Fruit fly (Drosophila melanogaster) whole organism, embryonic: ENCODE measurements around the gene janA.

Source experiments
- Atf-2 ChIP-seq: fragments of 200-800 bp; sonication (Bioruptor generic); optimal IDR thresholded peaks from 2 replicates; lab custom pipeline; 2016; ENCODE audit warnings: missing biosample characterization, missing genetic modification characterization
- B-H2 ChIP-seq: fragments of 200-800 bp; sonication (Bioruptor generic); optimal IDR thresholded peaks from 2 replicates; lab custom pipeline; 2018; ENCODE audit warnings: missing biosample characterization, mild to moderate bottlenecking, missing genetic modification characterization
- CG1024 ChIP-seq: fragments of 200-800 bp; sonication (Bioruptor generic); IDR thresholded peaks from 2 replicates; pipeline ENCODE4 v1.3.6; 2022; ENCODE audit warnings: missing biosample characterization, missing genetic modification characterization
- CG10366 ChIP-seq: fragments of 200-800 bp; sonication (Bioruptor generic); IDR thresholded peaks from 2 replicates; pipeline ENCODE4 v1.3.6; 2022; ENCODE audit warnings: missing biosample characterization, missing genetic modification characterization
- CG10959 ChIP-seq: fragments of 200-800 bp; sonication (Bioruptor generic); IDR thresholded peaks from 2 replicates; pipeline ENCODE4 v1.3.6; 2022; ENCODE audit warnings: missing biosample characterization, missing genetic modification characterization
- CG11093 ChIP-seq: fragments of 200-800 bp; sonication (Bioruptor generic); IDR thresholded peaks from 3 replicates; pipeline ENCODE4 v1.3.6; 2022; ENCODE audit warnings: missing biosample characterization, missing genetic modification characterization
- CG12659 ChIP-seq: fragments of 200-800 bp; sonication (Bioruptor generic); optimal IDR thresholded peaks from 3 replicates; lab custom pipeline; 2017; ENCODE audit warnings: mild to moderate bottlenecking, missing biosample characterization, missing genetic modification reagents, missing genetic modification characterization
- CG12744 ChIP-seq: fragments of 200-800 bp; sonication (Bioruptor generic); optimal IDR thresholded peaks from 2 replicates; lab custom pipeline; 2016; ENCODE audit warnings: missing biosample characterization, missing genetic modification characterization
- CG13424 ChIP-seq: fragments of 200-800 bp; sonication (Bioruptor generic); optimal IDR thresholded peaks from 2 replicates; lab custom pipeline; 2019; ENCODE audit warnings: missing biosample characterization, mild to moderate bottlenecking, missing genetic modification characterization, moderate library complexity
- CG17361 ChIP-seq: fragments of 200-800 bp; sonication (Bioruptor generic); IDR thresholded peaks from 3 replicates; pipeline ENCODE4 v1.3.6; 2022; ENCODE audit warnings: missing biosample characterization, missing genetic modification characterization
- CG17912 ChIP-seq: fragments of 200-800 bp; sonication (Bioruptor generic); optimal IDR thresholded peaks from 2 replicates; lab custom pipeline; 2018; ENCODE audit warnings: missing biosample characterization, mild to moderate bottlenecking, missing genetic modification characterization
- CG18262 ChIP-seq: fragments of 200-800 bp; optimal IDR thresholded peaks from 3 replicates; lab custom pipeline; 2019; ENCODE audit warnings: missing biosample characterization, mild to moderate bottlenecking, missing genetic modification characterization, moderate library complexity
- CG33213 ChIP-seq: fragments of 200-800 bp; sonication (Bioruptor generic); optimal IDR thresholded peaks from 3 replicates; lab custom pipeline; 2016; ENCODE audit warnings: missing biosample characterization, missing genetic modification characterization
- CG42726 ChIP-seq: fragments of 200-800 bp; sonication (Bioruptor generic); IDR thresholded peaks from 2 replicates; pipeline ENCODE4 v1.3.6; 2022; ENCODE audit warnings: missing biosample characterization, missing genetic modification characterization; ENCODE audit not compliant: partially characterized antibody
- CG5953 ChIP-seq: fragments of 200-800 bp; sonication (Bioruptor generic); IDR thresholded peaks from 2 replicates; pipeline ENCODE4 v1.3.6; 2022; ENCODE audit warnings: missing biosample characterization, missing genetic modification characterization
- CG7357 ChIP-seq: fragments of 200-800 bp; sonication (Bioruptor generic); IDR thresholded peaks from 3 replicates; pipeline ENCODE4 v1.3.6; 2022; ENCODE audit warnings: missing biosample characterization, missing genetic modification characterization
- CG7372 ChIP-seq: fragments of 200-800 bp; sonication (Bioruptor generic); IDR thresholded peaks from 2 replicates; pipeline ENCODE4 v1.3.6; 2022; ENCODE audit warnings: missing biosample characterization, missing genetic modification characterization
- CG8281 ChIP-seq: fragments of 200-800 bp; sonication (Bioruptor generic); optimal IDR thresholded peaks from 2 replicates; lab custom pipeline; 2018; ENCODE audit warnings: missing biosample characterization, mild to moderate bottlenecking, missing genetic modification characterization, moderate library complexity
- CG9215 ChIP-seq: fragments of 200-800 bp; sonication (Bioruptor generic); IDR thresholded peaks from 2 replicates; pipeline ENCODE4 v1.3.6; 2022; ENCODE audit warnings: missing biosample characterization, missing genetic modification characterization
- CG9817 ChIP-seq: fragments of 200-800 bp; sonication (Bioruptor generic); optimal IDR thresholded peaks from 2 replicates; lab custom pipeline; 2018; ENCODE audit warnings: missing biosample characterization, mild to moderate bottlenecking, missing genetic modification characterization, moderate library complexity
- CTCF ChIP-seq: fragments of 200-800 bp; sonication (Bioruptor generic); optimal IDR thresholded peaks from 2 replicates; lab custom pipeline; 2017; ENCODE audit warnings: missing biosample characterization, mild to moderate bottlenecking, missing genetic modification characterization, moderate library complexity
- Dad ChIP-seq: fragments of 200-800 bp; sonication (Bioruptor generic); optimal IDR thresholded peaks from 3 replicates; lab custom pipeline; 2016; ENCODE audit warnings: missing biosample characterization, missing genetic modification characterization
- ERR ChIP-seq: fragments of 200-800 bp; sonication (Bioruptor generic); optimal IDR thresholded peaks from 2 replicates; lab custom pipeline; 2016; ENCODE audit warnings: missing biosample characterization, missing genetic modification characterization
- Hand ChIP-seq: fragments of 200-800 bp; sonication (Bioruptor generic); optimal IDR thresholded peaks from 2 replicates; lab custom pipeline; 2017; ENCODE audit warnings: mild to moderate bottlenecking, missing biosample characterization, missing genetic modification reagents, missing genetic modification characterization
- Hr51 ChIP-seq, 2 experiments: fragments of 200-800 bp; sonication (Bioruptor generic); optimal IDR thresholded peaks; 2 replicates in 1 of 2; 3 replicates in 1 of 2; lab custom pipeline; 2016 to 2018; ENCODE audit warnings: missing biosample characterization in 2 of 2, missing genetic modification characterization in 2 of 2, mild to moderate bottlenecking in 1 of 2, moderate library complexity in 1 of 2
- Jarid2 ChIP-seq: fragments of 200-800 bp; sonication (Bioruptor generic); optimal IDR thresholded peaks from 3 replicates; lab custom pipeline; 2017; ENCODE audit warnings: mild to moderate bottlenecking, missing biosample characterization, missing genetic modification reagents, missing genetic modification characterization
- Lhr ChIP-seq: fragments of 200-800 bp; sonication (Bioruptor generic); optimal IDR thresholded peaks from 3 replicates; lab custom pipeline; 2017; ENCODE audit warnings: mild to moderate bottlenecking, missing biosample characterization, missing genetic modification reagents, missing genetic modification characterization
- Med ChIP-seq: fragments of 200-800 bp; sonication (Bioruptor generic); peaks from one replicate; lab custom pipeline; 2016; ENCODE audit warnings: missing biosample characterization, missing genetic modification characterization, mild to moderate bottlenecking, inconsistent platforms, moderate library complexity
- NK7.1 ChIP-seq: fragments of 200-800 bp; sonication (Bioruptor generic); optimal IDR thresholded peaks from 3 replicates; lab custom pipeline; 2016; ENCODE audit warnings: missing biosample characterization, missing genetic modification characterization
- Nf-YA ChIP-seq: fragments of 200-800 bp; sonication (Bioruptor generic); IDR thresholded peaks from 2 replicates; pipeline ENCODE4 v1.3.6; 2022; ENCODE audit warnings: missing biosample characterization, missing genetic modification characterization
- Sin3A ChIP-seq: fragments of >200 bp; optimal IDR thresholded peaks from 2 replicates; lab custom pipeline; 2018
- Sox102F ChIP-seq: fragments of 200-800 bp; sonication (Bioruptor generic); optimal IDR thresholded peaks from 2 replicates; lab custom pipeline; 2018; ENCODE audit warnings: missing biosample characterization, mild to moderate bottlenecking, missing genetic modification characterization, moderate library complexity
- Trl ChIP-seq, 3 experiments: fragments of >200 bp in 2 of 3; fragments of 200-800 bp in 1 of 3; sonication (Bioruptor generic) in 1 of 3; optimal IDR thresholded peaks; 2 replicates in 1 of 3; 3 replicates in 2 of 3; lab custom pipeline; 2016 to 2017; ENCODE audit warnings: missing biosample characterization in 1 of 3, missing genetic modification characterization in 1 of 3
- al ChIP-seq: fragments of 200-800 bp; sonication (Bioruptor generic); IDR thresholded peaks from 2 replicates; pipeline ENCODE4 v1.3.6; 2022; ENCODE audit warnings: missing biosample characterization, missing genetic modification characterization
- aop ChIP-seq: fragments of 200-800 bp; sonication (Bioruptor generic); IDR thresholded peaks from 2 replicates; pipeline ENCODE4 v1.3.6; 2022; ENCODE audit warnings: missing biosample characterization, missing genetic modification characterization
- cg ChIP-seq: fragments of 200-800 bp; sonication (Bioruptor generic); optimal IDR thresholded peaks from 3 replicates; lab custom pipeline; 2019; ENCODE audit warnings: missing biosample characterization, mild to moderate bottlenecking, missing genetic modification characterization, moderate library complexity
- chif ChIP-seq, 2 experiments: fragments of 200-800 bp; sonication (Bioruptor generic); optimal IDR thresholded peaks; 3 replicates each; lab custom pipeline; 2016; ENCODE audit warnings: missing biosample characterization in 2 of 2, missing genetic modification characterization in 2 of 2
- eyg ChIP-seq: fragments of 200-800 bp; sonication (Bioruptor generic); optimal IDR thresholded peaks from 3 replicates; lab custom pipeline; 2016; ENCODE audit warnings: missing biosample characterization, missing genetic modification characterization
- fd96Cb ChIP-seq: fragments of 200-800 bp; sonication (Bioruptor generic); optimal IDR thresholded peaks from 2 replicates; lab custom pipeline; 2018; ENCODE audit warnings: missing biosample characterization, mild to moderate bottlenecking, missing genetic modification characterization, moderate library complexity
- ftz-f1 ChIP-seq: fragments of 200-800 bp; sonication (Bioruptor generic); optimal IDR thresholded peaks from 2 replicates; lab custom pipeline; 2016; ENCODE audit warnings: missing biosample characterization, missing genetic modification characterization
- ham ChIP-seq: fragments of 200-800 bp; sonication (Bioruptor generic); IDR thresholded peaks from 2 replicates; pipeline ENCODE4 v1.3.6; 2022; ENCODE audit warnings: missing biosample characterization, missing genetic modification characterization
- ind ChIP-seq: fragments of 200-800 bp; sonication (Bioruptor generic); optimal IDR thresholded peaks from 3 replicates; lab custom pipeline; 2016; ENCODE audit warnings: missing biosample characterization, missing genetic modification characterization
- luna ChIP-seq: fragments of 200-800 bp; sonication (Bioruptor generic); optimal IDR thresholded peaks from 2 replicates; lab custom pipeline; 2016; ENCODE audit warnings: missing biosample characterization, missing genetic modification characterization
- nerfin-1 ChIP-seq: fragments of 200-800 bp; sonication (Bioruptor generic); optimal IDR thresholded peaks from 3 replicates; lab custom pipeline; 2019; ENCODE audit warnings: missing biosample characterization, mild to moderate bottlenecking, missing genetic modification characterization, moderate library complexity
- prd ChIP-seq, 3 experiments: fragments of >200 bp in 2 of 3; fragments of 200-800 bp in 1 of 3; sonication (Bioruptor generic) in 1 of 3; optimal IDR thresholded peaks in 2 of 3; IDR thresholded peaks in 1 of 3; 2 replicates in 2 of 3; 3 replicates in 1 of 3; pipeline versions ENCODE4 v1.3.6 to Lab custom; 2017 to 2022; ENCODE audit warnings: missing biosample characterization in 1 of 3, missing genetic modification characterization in 1 of 3
- repo ChIP-seq: fragments of 200-800 bp; sonication (Bioruptor generic); optimal IDR thresholded peaks from 2 replicates; lab custom pipeline; 2016; ENCODE audit warnings: missing biosample characterization, missing genetic modification characterization
- sisA ChIP-seq: fragments of 200-800 bp; sonication (Bioruptor generic); IDR thresholded peaks from 2 replicates; pipeline ENCODE4 v1.3.6; 2022; ENCODE audit warnings: missing biosample characterization, missing genetic modification characterization
- sna ChIP-seq: fragments of 200-800 bp; sonication (Bioruptor generic); IDR thresholded peaks from 2 replicates; pipeline ENCODE4 v1.3.6; 2022; ENCODE audit warnings: missing biosample characterization, missing genetic modification characterization; ENCODE audit not compliant: partially characterized antibody
- toy ChIP-seq: fragments of 200-800 bp; sonication (Bioruptor generic); IDR thresholded peaks from 2 replicates; pipeline ENCODE4 v1.3.6; 2022; ENCODE audit warnings: missing biosample characterization, missing genetic modification characterization
- wdn ChIP-seq: fragments of 200-800 bp; sonication (Bioruptor generic); IDR thresholded peaks from 2 replicates; pipeline ENCODE4 v1.3.6; 2022; ENCODE audit warnings: missing biosample characterization, missing genetic modification characterization

Gene janA

DNA sequence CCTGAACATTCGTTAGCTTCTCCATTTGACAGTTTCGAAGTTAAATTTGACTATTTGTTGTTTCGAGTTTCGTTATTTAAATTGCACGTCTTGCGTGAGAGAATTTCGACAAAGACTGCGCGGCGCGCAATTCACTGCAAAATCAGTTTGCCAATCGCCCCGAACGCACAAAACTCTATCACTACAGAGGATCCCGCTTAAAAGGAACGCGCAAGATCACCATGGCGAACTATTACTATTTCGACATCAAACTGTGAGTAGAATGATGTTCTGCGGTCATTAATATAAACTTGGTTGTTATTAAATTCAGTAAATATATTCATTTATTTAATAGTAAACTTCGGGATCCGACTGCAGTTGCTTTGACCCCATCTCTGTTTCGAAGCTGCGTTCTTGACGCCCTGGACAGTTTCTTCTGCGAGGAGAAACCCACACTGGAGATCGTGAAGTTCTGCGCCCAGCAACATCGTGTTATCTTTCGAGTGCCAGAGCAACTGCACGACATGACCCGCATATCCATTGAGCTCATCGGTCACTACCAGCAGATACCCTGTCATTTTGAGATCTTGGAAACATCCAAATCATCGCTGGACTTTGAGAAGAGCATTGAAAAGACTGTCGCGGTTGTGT is 16.7 kb upstream of the janA start, which contains the start of the genes Rpp14b and spn-A (continued):
- no peak for TF ChIP-seq luna (GFP tag; lab: Kevin White, UChicago)
- TF ChIP-seq CG10366, result peak; percentile 43; the same call in 1 of the 2 replicates
- TF ChIP-seq CG12744 (GFP tag; lab: Kevin White, UChicago), result no peak
- no peak for TF ChIP-seq Sox102F (GFP tag; lab: Kevin White, UChicago)
- TF ChIP-seq CG7372, result no peak
- no peak for TF ChIP-seq prd (optimal IDR thresholded peaks at IDR 0.05; lab: Kevin White, UChicago)
- peak; percentile 56; the same call in 2 of the 3 replicates for TF ChIP-seq prd (GFP tag; IDR thresholded peaks at IDR 0.05; lab: Robert Waterston, UW)
- peak; percentile 28 for TF ChIP-seq CG9817 (tag; lab: Kevin White, UChicago)
- TF ChIP-seq CG17912 (GFP tag; lab: Kevin White, UChicago), result no peak
- TF ChIP-seq chif (GFP tag; optimal IDR thresholded peaks at IDR 0.05; lab: Kevin White, UChicago), result no peak
- no peak for TF ChIP-seq CG1024 (GFP tag; lab: Robert Waterston, UW)
- TF ChIP-seq B-H2 (GFP tag; lab: Kevin White, UChicago), result peak; percentile 46
- no peak for TF ChIP-seq Atf-2 (GFP tag; lab: Kevin White, UChicago)
- TF ChIP-seq CG5953 (GFP tag; lab: Robert Waterston, UW), result 0 out of 2 replicates have a peak, but pooled peaks have one; percentile 4
- no peak for TF ChIP-seq ftz-f1 (GFP tag; lab: Kevin White, UChicago)
- peak; percentile 0 for TF ChIP-seq Sin3A (lab: Kevin White, UChicago)
- no peak for TF ChIP-seq CG18262 (tag; lab: Kevin White, UChicago)
- no peak for TF ChIP-seq fd96Cb (tag; lab: Kevin White, UChicago)
- peak; percentile 25; the same call in 1 of the 2 replicates for TF ChIP-seq sisA (GFP tag; lab: Robert Waterston, UW)
- peak in 1 of 2 experiments; percentile 4 for TF ChIP-seq Hr51 (GFP tag; optimal IDR thresholded peaks at IDR 0.05; lab: Kevin White, UChicago)
- no peak for TF ChIP-seq repo (GFP tag; lab: Kevin White, UChicago)
- TF ChIP-seq CG17361 (GFP tag; lab: Robert Waterston, UW), result no peak; the same call in 2 of the 3 replicates
- TF ChIP-seq CG33213, result no peak
- no peak for TF ChIP-seq eyg (GFP tag; lab: Kevin White, UChicago)
- TF ChIP-seq CG10959 (GFP tag; lab: Robert Waterston, UW), result no peak
- TF ChIP-seq cg (GFP tag; lab: Kevin White, UChicago), result no peak
- TF ChIP-seq ERR (GFP tag; lab: Kevin White, UChicago), result no peak
- TF ChIP-seq Hand (GFP tag; lab: Kevin White, UChicago), result no peak
- TF ChIP-seq CG9215 (GFP tag; lab: Robert Waterston, UW), result no peak
- no peak for TF ChIP-seq Jarid2 (GFP tag; lab: Kevin White, UChicago)
- TF ChIP-seq Dad (GFP tag; lab: Kevin White, UChicago), result no peak
- no peak for TF ChIP-seq CG7357 (GFP tag; lab: Robert Waterston, UW)
- no peak for TF ChIP-seq wdn
- TF ChIP-seq NK7.1 (GFP tag; lab: Kevin White, UChicago), result no peak
- TF ChIP-seq nerfin-1 (tag; lab: Kevin White, UChicago), result no peak
- TF ChIP-seq ham (GFP tag; lab: Robert Waterston, UW), result no peak
- no peak for TF ChIP-seq aop (GFP tag; lab: Robert Waterston, UW)
- peak; percentile 35 for TF ChIP-seq CG13424 (tag; lab: Kevin White, UChicago)
- no peak for TF ChIP-seq CTCF
- no peak for TF ChIP-seq CG8281
- peak; percentile 11 for TF ChIP-seq ind
- TF ChIP-seq CG42726 (GFP tag; lab: Robert Waterston, UW), result no peak
- TF ChIP-seq Trl (optimal IDR thresholded peaks at IDR 0.05; lab: Kevin White, UChicago), result no peak
- TF ChIP-seq Trl (GFP tag; optimal IDR thresholded peaks at IDR 0.05; lab: Kevin White, UChicago), result no peak
- TF ChIP-seq Med (GFP tag; lab: Kevin White, UChicago), result peak; percentile 52
- TF ChIP-seq sna (GFP tag; lab: Robert Waterston, UW), result no peak
- TF ChIP-seq al (GFP tag; lab: Robert Waterston, UW), result 0 out of 2 replicates have a peak, but pooled peaks have one; percentile 26
- no peak for TF ChIP-seq CG11093 (GFP tag; lab: Robert Waterston, UW)
- no peak for TF ChIP-seq toy (GFP tag; lab: Robert Waterston, UW)
- TF ChIP-seq Nf-YA (GFP tag; lab: Robert Waterston, UW), result no peak
- no peak for TF ChIP-seq Lhr (GFP tag; lab: Kevin White, UChicago)
- peak; percentile 28 for TF ChIP-seq CG12659 (GFP tag; lab: Kevin White, UChicago)
